Worm (Caenorhabditis elegans): Measurements from ENCODE around the gene K02B2.6.

ce11 chrIV:5924241-5924640, 37.8 kb downstream of the K02B2.6 start:
- TF ChIP-seq skn-1 (tag; optimal IDR thresholded peaks at IDR 0.05) (no peak), nhr-25 (tag; optimal IDR thresholded peaks at IDR 0.05) (no peak), elt-1 (tag; optimal IDR thresholded peaks at IDR 0.05) (no peak), elt-3 (tag; optimal IDR thresholded peaks at IDR 0.05) (no peak), unc-62 (GFP tag; optimal IDR thresholded peaks at IDR 0.05) (no peak), jun-1 (tag; optimal IDR thresholded peaks at IDR 0.05) (no peak), ceh-82 (tag; optimal IDR thresholded peaks at IDR 0.05) (no peak), ztf-4 (tag; optimal IDR thresholded peaks at IDR 0.05) (no peak), nhr-12 (tag; optimal IDR thresholded peaks at IDR 0.05) (no peak), snpc-4 (tag; optimal IDR thresholded peaks at IDR 0.05) (no peak), fos-1 (tag; optimal IDR thresholded peaks at IDR 0.05) (no peak), lin-15B (tag; optimal IDR thresholded peaks at IDR 0.05) (no peak)

Data from whole organism, L3 larva.